Fruit fly (Drosophila melanogaster) whole organism, adult: Measurements from ENCODE around the gene CG5177.
A peak's percentile ranks its signal among the peaks of the same experiment; 100 is the strongest.

Experiments
- CG11617 ChIP-seq: fragments of 200-800 bp; sonication (Bioruptor generic); optimal IDR thresholded peaks from 2 replicates; lab custom pipeline; 2017; ENCODE audit warnings: mild to moderate bottlenecking, missing biosample characterization, missing genetic modification reagents, missing genetic modification characterization
- CG12768 ChIP-seq: fragments of 200-800 bp; sonication (Bioruptor generic); optimal IDR thresholded peaks from 2 replicates; lab custom pipeline; 2017; ENCODE audit warnings: missing biosample characterization, missing genetic modification characterization, mild to moderate bottlenecking, moderate library complexity, missing genetic modification reagents
- CG14711 ChIP-seq: fragments of 200-800 bp; sonication (Bioruptor generic); optimal IDR thresholded peaks from 2 replicates; lab custom pipeline; 2018; ENCODE audit warnings: missing biosample characterization, mild to moderate bottlenecking, missing genetic modification characterization, moderate library complexity
- CG1620 ChIP-seq: fragments of 200-800 bp; sonication (Bioruptor generic); optimal IDR thresholded peaks from 2 replicates; lab custom pipeline; 2016; ENCODE audit warnings: missing biosample characterization, missing genetic modification characterization
- CG33017 ChIP-seq: fragments of 200-800 bp; sonication (Bioruptor generic); optimal IDR thresholded peaks from 2 replicates; lab custom pipeline; 2018; ENCODE audit warnings: missing biosample characterization, mild to moderate bottlenecking, missing genetic modification characterization, moderate library complexity
- CG5204 ChIP-seq: fragments of 200-800 bp; sonication (Bioruptor generic); optimal IDR thresholded peaks from 2 replicates; lab custom pipeline; 2016; ENCODE audit warnings: missing biosample characterization, missing genetic modification characterization
- CG7045 ChIP-seq: fragments of 200-800 bp; sonication (Bioruptor generic); optimal IDR thresholded peaks from 2 replicates; lab custom pipeline; 2017; ENCODE audit warnings: missing biosample characterization, mild to moderate bottlenecking, missing genetic modification characterization
- CG7101 ChIP-seq: fragments of 200-800 bp; sonication (Bioruptor generic); optimal IDR thresholded peaks from 2 replicates; lab custom pipeline; 2018; ENCODE audit warnings: missing biosample characterization, mild to moderate bottlenecking, missing genetic modification characterization, moderate library complexity
- Clk ChIP-seq: fragments of 200-800 bp; sonication (Bioruptor generic); optimal IDR thresholded peaks from 2 replicates; lab custom pipeline; 2017; ENCODE audit warnings: missing biosample characterization, missing genetic modification characterization
- Crg-1 ChIP-seq: fragments of 200-800 bp; sonication (Bioruptor generic); optimal IDR thresholded peaks from 2 replicates; lab custom pipeline; 2016; ENCODE audit warnings: missing biosample characterization, missing genetic modification characterization
- Hr96 ChIP-seq: fragments of 200-800 bp; sonication (Bioruptor generic); optimal IDR thresholded peaks from 2 replicates; lab custom pipeline; 2016; ENCODE audit warnings: missing biosample characterization, missing genetic modification characterization
- Mnt ChIP-seq: fragments of 200-800 bp; sonication (Bioruptor generic); optimal IDR thresholded peaks from 2 replicates; lab custom pipeline; 2016; ENCODE audit warnings: missing biosample characterization, mild to moderate bottlenecking, missing genetic modification characterization
- bab1 ChIP-seq: fragments of 200-800 bp; sonication (Bioruptor generic); optimal IDR thresholded peaks from 3 replicates; lab custom pipeline; 2019; ENCODE audit warnings: missing biosample characterization, mild to moderate bottlenecking, missing genetic modification characterization, moderate library complexity
- cnc ChIP-seq, 2 experiments: fragments of >200 bp; optimal IDR thresholded peaks; 2 replicates each; lab custom pipeline; 2017
- kay ChIP-seq: fragments of 200-800 bp; sonication (Bioruptor generic); peaks from one replicate; lab custom pipeline; 2016; ENCODE audit warnings: missing biosample characterization, missing genetic modification characterization, borderline replicate concordance
- ovo ChIP-seq: fragments of 200-800 bp; sonication (Bioruptor generic); optimal IDR thresholded peaks from 2 replicates; lab custom pipeline; 2016; ENCODE audit warnings: missing biosample characterization, missing genetic modification characterization
- tj ChIP-seq: fragments of 200-800 bp; sonication (Bioruptor generic); optimal IDR thresholded peaks from 3 replicates; lab custom pipeline; 2017; ENCODE audit warnings: missing biosample characterization, mild to moderate bottlenecking, missing genetic modification characterization, moderate library complexity
- toe ChIP-seq: fragments of 200-800 bp; sonication (Bioruptor generic); optimal IDR thresholded peaks from 2 replicates; lab custom pipeline; 2016; ENCODE audit warnings: missing biosample characterization, missing genetic modification characterization

Gene CG5177

DNA sequence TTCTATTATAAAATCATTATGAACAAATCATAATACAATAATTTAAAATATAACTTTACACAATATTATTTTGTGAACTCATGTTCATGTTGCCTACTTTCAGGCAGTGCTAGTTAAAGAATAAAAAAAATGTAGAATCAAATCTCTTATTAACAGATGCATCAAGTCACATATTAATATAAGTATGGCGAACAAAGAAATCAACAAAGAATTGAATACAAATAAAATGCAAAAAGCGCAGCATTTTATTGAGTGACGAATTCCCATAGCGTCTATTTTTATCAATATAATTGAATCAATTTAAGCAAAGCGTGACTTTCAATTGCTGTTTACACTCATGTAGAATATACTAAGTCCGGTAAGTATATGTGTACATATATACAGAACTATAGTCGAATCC, 42.8 kb downstream of the CG5177 start:
- TF ChIP-seq kay (GFP tag; lab: Kevin White, UChicago) (peak; percentile 56), CG12768 (GFP tag; lab: Kevin White, UChicago) (no peak)

DNA sequence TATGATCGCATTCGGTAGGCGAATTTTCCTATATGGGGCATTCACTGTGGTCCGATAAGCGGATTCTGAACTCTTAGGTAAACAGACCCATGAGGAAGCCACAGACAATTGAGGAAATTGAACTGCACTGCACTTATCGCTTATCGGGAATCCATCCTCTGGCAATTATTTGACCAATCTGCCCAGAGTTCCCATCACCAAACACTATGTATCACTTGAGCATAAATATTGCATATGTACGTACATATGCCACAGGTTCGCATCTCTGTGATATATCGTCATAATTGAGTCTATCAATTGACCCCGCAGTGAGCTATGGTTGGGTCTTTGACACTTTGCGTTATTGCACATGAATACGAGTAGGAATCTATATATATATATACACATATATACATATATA, 43.3 kb downstream of the CG5177 start:
- TF ChIP-seq Hr96: no peak
- TF ChIP-seq CG5204 (GFP tag; lab: Kevin White, UChicago): no peak
- no peak for TF ChIP-seq CG12768 (GFP tag; lab: Kevin White, UChicago)
- TF ChIP-seq Crg-1 (GFP tag; lab: Kevin White, UChicago): no peak
- TF ChIP-seq toe (GFP tag; lab: Kevin White, UChicago): no peak
- no peak for TF ChIP-seq CG7101
- no peak for TF ChIP-seq CG1620 (GFP tag; lab: Kevin White, UChicago)
- no peak for TF ChIP-seq CG33017 (tag; lab: Kevin White, UChicago)
- no peak for TF ChIP-seq kay (GFP tag; lab: Kevin White, UChicago)
- TF ChIP-seq cnc (optimal IDR thresholded peaks at IDR 0.05; lab: Kevin White, UChicago): no peak
- no peak for TF ChIP-seq CG7045 (GFP tag; lab: Kevin White, UChicago)
- TF ChIP-seq Mnt: no peak
- TF ChIP-seq tj (GFP tag; lab: Kevin White, UChicago): no peak
- TF ChIP-seq CG14711 (tag; lab: Kevin White, UChicago): no peak

dm6 chr2L:7450966-7451365, 45.9 kb downstream of the CG5177 start, which contains the start of gene santa-maria:
Gene santa-maria (minus strand): TSS chr2L:7451244.
- TF ChIP-seq Mnt (peak; percentile 65), CG12768 (GFP tag; lab: Kevin White, UChicago) (no peak), ovo (GFP tag; lab: Kevin White, UChicago) (no peak), CG14711 (tag; lab: Kevin White, UChicago) (no peak), CG5204 (GFP tag; lab: Kevin White, UChicago) (no peak), bab1 (GFP tag; lab: Kevin White, UChicago) (no peak)

DNA sequence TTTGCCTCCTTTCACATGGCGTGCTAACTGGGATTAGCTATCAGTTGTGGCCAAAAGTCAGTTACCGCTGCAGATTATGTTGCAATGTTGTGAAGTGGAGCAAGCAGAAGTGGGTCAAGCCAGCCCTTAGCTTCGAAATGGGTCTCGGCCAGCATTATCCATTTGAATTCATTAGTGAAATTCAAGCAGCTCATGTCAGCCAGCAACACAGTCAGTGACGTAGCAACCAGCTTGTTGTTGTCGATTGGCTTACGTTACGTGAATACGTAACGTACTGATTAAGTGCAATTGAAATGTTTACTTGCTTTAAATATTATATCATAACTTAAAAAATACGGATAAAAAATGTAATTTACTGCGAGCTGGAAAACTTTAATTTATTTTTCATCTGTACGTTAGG, 47.1 kb downstream of the CG5177 start:
- TF ChIP-seq tj (GFP tag; lab: Kevin White, UChicago): no peak
- peak; percentile 4 for TF ChIP-seq Hr96

DNA sequence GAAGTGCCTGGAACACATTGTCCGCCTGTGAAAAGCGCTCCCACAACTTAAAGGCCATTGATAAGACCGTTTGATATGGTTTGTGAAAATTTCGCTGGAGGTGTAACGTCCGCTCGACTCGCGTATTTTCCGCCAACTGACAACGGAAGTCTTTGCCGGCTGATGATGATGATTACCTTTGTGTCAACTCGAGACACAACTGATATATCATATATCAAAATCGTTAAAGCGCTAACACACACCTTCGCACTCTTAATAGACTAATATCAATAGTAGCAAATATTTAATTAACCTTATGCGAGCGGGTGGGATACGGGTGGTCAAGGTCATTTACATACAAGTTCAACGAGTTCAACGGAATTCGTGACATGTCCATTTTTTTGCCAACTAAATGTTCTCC, 49.1 kb downstream of the CG5177 start, which contains the start of gene Gr28a:
Gene Gr28a (minus strand): TSS at position 101 of the 400 bp plus-strand sequence.
- no peak for TF ChIP-seq Mnt
- TF ChIP-seq cnc (optimal IDR thresholded peaks at IDR 0.05; lab: Kevin White, UChicago): no peak
- TF ChIP-seq Clk (GFP tag; lab: Kevin White, UChicago): no peak
- no peak for TF ChIP-seq CG14711 (tag; lab: Kevin White, UChicago)
- TF ChIP-seq CG5204 (GFP tag; lab: Kevin White, UChicago): no peak
- no peak for TF ChIP-seq CG7045 (GFP tag; lab: Kevin White, UChicago)
- no peak for TF ChIP-seq ovo (GFP tag; lab: Kevin White, UChicago)
- TF ChIP-seq CG11617 (GFP tag; lab: Kevin White, UChicago): no peak
